Worm (Caenorhabditis elegans) whole organism, L1 larva: ENCODE results near the gene F53C3.7.

Experiments used
- C04F5.9 ChIP-seq: sonication (generic microtip); optimal IDR thresholded peaks from 2 replicates; lab custom pipeline; 2016; ENCODE audit warnings: missing genetic modification characterization, missing compliant biosample characterization
- C16A3.4 ChIP-seq: fragments of 150-350 bp; optimal IDR thresholded peaks from 2 replicates; lab custom pipeline; 2014; ENCODE audit warnings: missing biosample characterization, missing genetic modification characterization
- alr-1 ChIP-seq: fragments of 200-800 bp; sonication (Bioruptor generic); optimal IDR thresholded peaks from 2 replicates; lab custom pipeline; 2018; ENCODE audit warnings: borderline replicate concordance, mild to moderate bottlenecking, missing genetic modification characterization, missing compliant biosample characterization
- aly-2 ChIP-seq: fragments of 150-350 bp; optimal IDR thresholded peaks from 2 replicates; lab custom pipeline; 2014; ENCODE audit warnings: missing biosample characterization, missing genetic modification characterization
- blmp-1 ChIP-seq: fragments of 150-350 bp; optimal IDR thresholded peaks from 2 replicates; lab custom pipeline; 2014; ENCODE audit warnings: missing biosample characterization, missing genetic modification characterization
- ceh-82 ChIP-seq, 3 experiments: fragments of 150-350 bp in 1 of 3; sonication (generic microtip) in 2 of 3; optimal IDR thresholded peaks; 2 replicates each; lab custom pipeline; 2014 to 2017; ENCODE audit warnings: missing biosample characterization in 3 of 3, missing genetic modification characterization in 3 of 3
- dpl-1 ChIP-seq, 3 experiments: fragments of 150-350 bp in 2 of 3; sonication (generic microtip) in 1 of 3; optimal IDR thresholded peaks; 2 replicates each; lab custom pipeline; 2014 to 2017; ENCODE audit warnings: missing biosample characterization in 3 of 3, missing genetic modification characterization in 3 of 3, missing genetic modification reagents in 3 of 3
- efl-1 ChIP-seq, 4 experiments: fragments of 150-350 bp; optimal IDR thresholded peaks in 3 of 4; peaks in 1 of 4; 1 replicate in 1 of 4; 2 replicates in 3 of 4; lab custom pipeline; 2014; ENCODE audit warnings: missing biosample characterization in 2 of 4, missing genetic modification characterization in 2 of 4, missing genetic modification reagents in 2 of 4
- egl-13 ChIP-seq: sonication (generic microtip); optimal IDR thresholded peaks from 2 replicates; lab custom pipeline; 2016; ENCODE audit warnings: missing genotype, missing genetic modification reagents, missing genetic modification characterization, missing compliant biosample characterization
- elt-3 ChIP-seq, 6 experiments: fragments of 150-350 bp in 1 of 6; sonication (generic microtip); optimal IDR thresholded peaks; 2 replicates each; lab custom pipeline; 2017 to 2018; ENCODE audit warnings: missing biosample characterization in 6 of 6, missing genetic modification characterization in 6 of 6, inconsistent platforms in 1 of 6
- fkh-4 ChIP-seq: sonication (generic microtip); optimal IDR thresholded peaks from 2 replicates; lab custom pipeline; 2016; ENCODE audit warnings: missing compliant biosample characterization, missing genetic modification characterization, borderline replicate concordance
- fos-1 ChIP-seq: fragments of 150-350 bp; optimal IDR thresholded peaks from 2 replicates; lab custom pipeline; 2014; ENCODE audit warnings: missing biosample characterization, missing genetic modification characterization
- grh-1 ChIP-seq: fragments of 200-800 bp; sonication (Bioruptor generic); IDR thresholded peaks from 2 replicates; pipeline ENCODE4 v1.3.6; 2022; ENCODE audit warnings: missing genetic modification reagents, missing genetic modification characterization, missing compliant biosample characterization
- hlh-4 ChIP-seq: sonication (generic microtip); optimal IDR thresholded peaks from 2 replicates; lab custom pipeline; 2016; ENCODE audit warnings: mild to moderate bottlenecking, missing genetic modification characterization, missing compliant biosample characterization
- irx-1 ChIP-seq: sonication (generic microtip); optimal IDR thresholded peaks from 2 replicates; lab custom pipeline; 2016; ENCODE audit warnings: missing genetic modification characterization, missing compliant biosample characterization
- lin-14 ChIP-seq: fragments of 200-800 bp; sonication (Bioruptor generic); optimal IDR thresholded peaks from 2 replicates; lab custom pipeline; 2018; ENCODE audit warnings: mild to moderate bottlenecking, missing genetic modification characterization, moderate library complexity, missing compliant biosample characterization
- lin-35 ChIP-seq, 2 experiments: fragments of 150-350 bp; optimal IDR thresholded peaks; 2 replicates each; lab custom pipeline; 2014; ENCODE audit warnings: missing biosample characterization in 2 of 2, missing genetic modification characterization in 2 of 2, missing genetic modification reagents in 2 of 2
- lir-3 ChIP-seq: sonication (generic microtip); optimal IDR thresholded peaks from 2 replicates; lab custom pipeline; 2016; ENCODE audit warnings: mild to moderate bottlenecking, missing genetic modification characterization, moderate library complexity, missing compliant biosample characterization; ENCODE audit not compliant: poor library complexity
- lsy-2 ChIP-seq, 2 experiments: fragments of 150-350 bp; optimal IDR thresholded peaks; 2 replicates each; lab custom pipeline; 2014; ENCODE audit warnings: missing biosample characterization in 2 of 2, missing genetic modification characterization in 2 of 2
- mef-2 ChIP-seq: fragments of 150-350 bp; optimal IDR thresholded peaks from 2 replicates; lab custom pipeline; 2014; ENCODE audit warnings: missing biosample characterization, missing genetic modification characterization
- mep-1 ChIP-seq: fragments of 150-350 bp; optimal IDR thresholded peaks from 2 replicates; lab custom pipeline; 2014; ENCODE audit warnings: missing biosample characterization, missing genetic modification characterization
- nhr-12 ChIP-seq: sonication (generic microtip); optimal IDR thresholded peaks from 2 replicates; lab custom pipeline; 2017; ENCODE audit warnings: missing biosample characterization, missing genetic modification characterization
- nhr-19 ChIP-seq: fragments of 200-800 bp; sonication (Bioruptor generic); conservative IDR thresholded peaks from 2 replicates; pipeline ENCODE4 v1.3.6; 2022; ENCODE audit warnings: missing genetic modification characterization, missing compliant biosample characterization
- nhr-20 ChIP-seq: sonication (generic microtip); optimal IDR thresholded peaks from 2 replicates; lab custom pipeline; 2016; ENCODE audit warnings: mild to moderate bottlenecking, missing genetic modification characterization, missing compliant biosample characterization
- nhr-237 ChIP-seq: fragments of 150-350 bp; optimal IDR thresholded peaks from 2 replicates; lab custom pipeline; 2014; ENCODE audit warnings: missing biosample characterization, missing genetic modification characterization
- nhr-47 ChIP-seq: sonication (generic microtip); optimal IDR thresholded peaks from 2 replicates; lab custom pipeline; 2016; ENCODE audit warnings: mild to moderate bottlenecking, missing genetic modification characterization, moderate library complexity, missing compliant biosample characterization
- nhr-71 ChIP-seq: sonication (generic microtip); optimal IDR thresholded peaks from 2 replicates; lab custom pipeline; 2016; ENCODE audit warnings: mild to moderate bottlenecking, missing genetic modification characterization, moderate library complexity, missing compliant biosample characterization
- nhr-77 ChIP-seq: fragments of 150-350 bp; optimal IDR thresholded peaks from 2 replicates; lab custom pipeline; 2014; ENCODE audit warnings: missing biosample characterization, missing genetic modification characterization
- nhr-84 ChIP-seq: sonication (generic microtip); optimal IDR thresholded peaks from 2 replicates; lab custom pipeline; 2017; ENCODE audit warnings: missing biosample characterization, missing genetic modification characterization
- nhr-85 ChIP-seq: sonication (generic microtip); peaks from one replicate; lab custom pipeline; 2016; ENCODE audit warnings: missing genetic modification characterization, inconsistent platforms, missing compliant biosample characterization
- nhr-90 ChIP-seq: sonication (generic microtip); optimal IDR thresholded peaks from 2 replicates; lab custom pipeline; 2016; ENCODE audit warnings: mild to moderate bottlenecking, missing genetic modification characterization, missing compliant biosample characterization; ENCODE audit not compliant: poor library complexity
- pqm-1 ChIP-seq: sonication (generic microtip); optimal IDR thresholded peaks from 3 replicates; lab custom pipeline; 2017; ENCODE audit warnings: missing biosample characterization, missing genetic modification characterization
- rnt-1 ChIP-seq: sonication (generic microtip); optimal IDR thresholded peaks from 2 replicates; lab custom pipeline; 2016; ENCODE audit warnings: mild to moderate bottlenecking, missing genetic modification characterization, moderate library complexity, missing compliant biosample characterization
- skn-1 ChIP-seq: fragments of 150-350 bp; optimal IDR thresholded peaks from 2 replicates; lab custom pipeline; 2014; ENCODE audit warnings: missing biosample characterization, missing genetic modification characterization
- snu-23 ChIP-seq: sonication (generic microtip); optimal IDR thresholded peaks from 2 replicates; lab custom pipeline; 2016; ENCODE audit warnings: missing genetic modification characterization, missing compliant biosample characterization
- sptf-1 ChIP-seq: fragments of 150-350 bp; optimal IDR thresholded peaks from 2 replicates; lab custom pipeline; 2014; ENCODE audit warnings: missing biosample characterization, missing genetic modification characterization
- tbx-2 ChIP-seq: sonication (generic microtip); optimal IDR thresholded peaks from 2 replicates; lab custom pipeline; 2016; ENCODE audit warnings: missing genetic modification characterization, missing compliant biosample characterization
- unc-30 ChIP-seq: sonication (generic microtip); optimal IDR thresholded peaks from 2 replicates; lab custom pipeline; 2017; ENCODE audit warnings: missing biosample characterization, missing genetic modification characterization
- unc-62 ChIP-seq: fragments of 150-350 bp; optimal IDR thresholded peaks from 2 replicates; lab custom pipeline; 2014; ENCODE audit warnings: missing biosample characterization, missing genetic modification reagents, missing genetic modification characterization
- xbp-1 ChIP-seq: sonication (generic microtip); optimal IDR thresholded peaks from 2 replicates; lab custom pipeline; 2016; ENCODE audit warnings: missing genetic modification characterization, missing compliant biosample characterization

Gene F53C3.7

DNA sequence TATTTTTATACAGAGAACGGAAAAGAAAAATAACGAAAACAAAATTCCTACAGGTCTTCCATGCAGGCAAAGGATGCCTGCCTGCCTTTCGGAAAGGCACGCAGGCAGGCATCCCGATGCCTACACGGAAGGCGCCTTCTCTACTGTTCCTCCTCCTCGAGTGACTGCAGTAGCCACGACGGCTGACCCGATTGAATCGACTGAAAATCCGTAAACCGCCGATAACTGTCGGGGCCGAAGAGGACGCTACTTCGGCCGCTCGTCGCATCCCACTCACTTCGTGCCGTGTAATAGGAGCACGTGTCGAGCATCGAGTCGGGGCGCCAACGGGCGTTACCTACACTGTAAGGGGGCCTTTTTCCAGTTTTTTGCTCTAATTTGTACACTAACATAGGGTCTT lies 25.8 kb downstream of the F53C3.7 start:
- TF ChIP-seq unc-62 (GFP tag; lab: Kevin White, UChicago) = no peak
- TF ChIP-seq alr-1 (tag; lab: Kevin White, UChicago) = no peak
- no peak for TF ChIP-seq nhr-20
- no peak for TF ChIP-seq nhr-47 (tag; lab: Kevin White, UChicago)
- TF ChIP-seq fos-1 (tag; lab: Kevin White, UChicago) = no peak

DNA sequence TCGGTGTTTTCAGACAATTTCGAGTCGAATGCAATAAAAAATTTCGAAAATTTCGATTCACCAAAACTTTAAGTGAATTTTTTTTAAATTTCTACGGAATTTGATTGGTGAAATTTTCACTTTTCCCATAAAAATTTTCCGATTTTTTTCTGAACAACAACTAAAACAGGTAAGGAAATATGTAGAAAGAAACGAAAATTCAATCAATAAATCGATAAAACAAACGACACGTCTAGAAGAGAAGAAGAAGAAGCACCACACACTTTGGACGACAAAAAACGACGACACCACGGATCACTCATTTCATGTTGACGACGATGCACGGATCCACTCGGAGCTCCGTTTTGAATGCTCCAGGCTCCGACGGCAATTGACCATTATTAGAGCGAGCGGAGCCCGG lies 27.8 kb downstream of the F53C3.7 start:
- TF ChIP-seq egl-13 = no peak
- no peak for TF ChIP-seq nhr-84 (tag; lab: Kevin White, UChicago)
- TF ChIP-seq tbx-2 = no peak
- TF ChIP-seq nhr-20 = no peak
- TF ChIP-seq irx-1 (tag; lab: Kevin White, UChicago) = no peak
- no peak for TF ChIP-seq pqm-1 (tag; lab: Kevin White, UChicago)
- no peak for TF ChIP-seq rnt-1 (tag; lab: Kevin White, UChicago)
- no peak for TF ChIP-seq unc-30 (tag; lab: Kevin White, UChicago)
- no peak for TF ChIP-seq C04F5.9 (tag; lab: Kevin White, UChicago)
- TF ChIP-seq xbp-1 (tag; lab: Kevin White, UChicago) = no peak
- no peak for TF ChIP-seq nhr-77 (tag; lab: Kevin White, UChicago)
- no peak for TF ChIP-seq sptf-1 (tag; lab: Kevin White, UChicago)
- no peak for TF ChIP-seq mef-2
- no peak for TF ChIP-seq ceh-82 (tag; optimal IDR thresholded peaks at IDR 0.05; lab: Kevin White, UChicago)
- TF ChIP-seq nhr-71 = no peak
- no peak for TF ChIP-seq fkh-4 (tag; lab: Kevin White, UChicago)

DNA sequence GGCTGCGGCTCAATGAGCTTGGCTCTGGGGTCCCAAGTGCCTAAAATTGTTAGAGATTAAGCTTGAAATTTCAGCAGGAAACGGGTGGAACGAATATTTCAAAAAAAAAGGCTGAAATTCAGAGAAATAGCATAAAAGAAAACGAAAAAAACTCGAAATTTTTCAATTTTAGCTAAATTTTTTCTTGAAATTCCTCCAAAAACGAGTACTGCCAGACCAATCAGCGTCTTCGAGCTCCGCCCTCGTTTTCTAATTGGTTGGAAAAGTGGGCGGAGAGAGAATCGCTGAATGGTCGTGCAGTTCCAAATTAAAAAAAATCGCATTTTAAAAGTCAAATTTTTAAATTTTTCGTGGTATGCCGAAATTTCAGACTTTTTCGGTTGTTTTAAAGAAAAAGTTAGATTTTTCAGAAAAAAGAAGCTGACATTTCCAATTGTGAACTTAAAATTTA lies 33.1 kb downstream of the F53C3.7 start, which contains the start of gene plpp-1.1:
Gene plpp-1.1, minus strand, starts transcription at position 51 of the 451 bp plus-strand sequence.
- TF ChIP-seq nhr-19 (GFP tag; lab: Robert Waterston, UW) (no peak), nhr-90 (tag; lab: Kevin White, UChicago) (no peak)

DNA sequence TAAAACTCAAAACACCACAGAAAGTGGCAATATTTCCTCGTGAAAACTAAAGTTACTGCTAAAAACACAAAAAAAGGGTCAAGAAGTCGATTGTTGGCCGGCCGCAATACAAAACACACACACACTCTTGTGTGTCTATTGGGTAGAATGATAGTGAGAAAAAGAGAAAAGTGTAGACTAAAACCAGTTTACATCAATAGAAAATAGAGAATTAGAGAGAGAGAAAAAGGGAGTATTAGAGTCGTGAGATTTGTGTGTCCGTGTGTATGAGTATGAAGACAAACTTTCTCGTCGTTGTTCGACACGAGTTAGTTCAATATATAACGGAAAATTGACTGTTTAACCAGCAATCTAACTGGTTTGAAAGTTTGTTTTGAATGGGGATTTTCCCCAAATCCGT lies 34.6 kb downstream of the F53C3.7 start:
- peak; percentile 80 for TF ChIP-seq blmp-1 (tag; lab: Kevin White, UChicago)
- peak; percentile 85 for TF ChIP-seq grh-1
- TF ChIP-seq alr-1 (tag; lab: Kevin White, UChicago) = no peak
- peak in 2 of 6 experiments; percentile 9 to 33 for TF ChIP-seq elt-3 (tag; optimal IDR thresholded peaks at IDR 0.05; lab: Kevin White, UChicago)
- no peak for TF ChIP-seq aly-2 (tag; lab: Kevin White, UChicago)
- no peak for TF ChIP-seq xbp-1 (tag; lab: Kevin White, UChicago)
- peak; percentile 6 to 36 for TF ChIP-seq efl-1 (optimal IDR thresholded peaks at IDR 0.05; lab: Kevin White, UChicago)
- TF ChIP-seq efl-1 (GFP tag; optimal IDR thresholded peaks at IDR 0.05 in 1 of 2; lab: Kevin White, UChicago) = peak; percentile 7 to 81
- TF ChIP-seq nhr-90 (tag; lab: Kevin White, UChicago) = peak; percentile 12
- TF ChIP-seq lir-3 (tag; lab: Kevin White, UChicago) = no peak
- peak; percentile 71 for TF ChIP-seq snu-23 (GFP tag; lab: Kevin White, UChicago)
- peak; percentile 10 to 69 for TF ChIP-seq lin-35 (GFP tag; optimal IDR thresholded peaks at IDR 0.05; lab: Kevin White, UChicago)
- peak; percentile 84 for TF ChIP-seq lin-14 (GFP tag; lab: Kevin White, UChicago)
- TF ChIP-seq dpl-1 (GFP tag; optimal IDR thresholded peaks at IDR 0.05; lab: Kevin White, UChicago) = peak in 2 of 3 experiments; percentile 26 to 48
- peak; percentile 58 for TF ChIP-seq nhr-85 (tag; lab: Kevin White, UChicago)
- TF ChIP-seq skn-1 (tag; lab: Kevin White, UChicago) = peak; percentile 41
- no peak for TF ChIP-seq hlh-4 (tag; lab: Kevin White, UChicago)
- peak; percentile 61 for TF ChIP-seq nhr-20
- TF ChIP-seq C16A3.4 (tag; lab: Kevin White, UChicago) = peak; percentile 38
- peak in 1 of 3 experiments; percentile 6 for TF ChIP-seq ceh-82 (tag; optimal IDR thresholded peaks at IDR 0.05; lab: Kevin White, UChicago)
- TF ChIP-seq lsy-2 (tag; optimal IDR thresholded peaks at IDR 0.05; lab: Kevin White, UChicago) = peak; percentile 7 to 61
- peak; percentile 3 for TF ChIP-seq nhr-237
- TF ChIP-seq nhr-71 = peak; percentile 60
- peak; percentile 19; the same call in 1 of the 2 replicates for TF ChIP-seq nhr-19 (GFP tag; lab: Robert Waterston, UW)
- peak; percentile 54 for TF ChIP-seq mep-1 (tag; lab: Kevin White, UChicago)
- peak; percentile 47 for TF ChIP-seq tbx-2
- no peak for TF ChIP-seq nhr-12
- TF ChIP-seq nhr-77 (tag; lab: Kevin White, UChicago) = peak; percentile 33
